Worm (Caenorhabditis elegans): ENCODE measurements around the gene Y66D12A.8.

Gene Y66D12A.8

ce11 chrIII:11588911-11589310 is 14.9 kb downstream of the Y66D12A.8 start, which contains the start of gene Y66D12A.3:
Y66D12A.3 (plus strand) TSS chrIII:11589211.
- TF ChIP-seq cog-1 (tag; optimal IDR thresholded peaks at IDR 0.05) (no peak), T22C8.4 (GFP tag; IDR thresholded peaks at IDR 0.05) (no peak), ref-1 (GFP tag; conservative IDR thresholded peaks at IDR 0.05) (no peak), klf-2 (GFP tag; conservative IDR thresholded peaks at IDR 0.05) (no peak), ztf-29 (GFP tag; IDR thresholded peaks at IDR 0.05) (no peak), tab-1 (GFP tag; IDR thresholded peaks at IDR 0.05) (no peak), med-1 (GFP tag; optimal IDR thresholded peaks at IDR 0.05; ENCODE audit: insufficient read depth) (no peak), ztf-23 (GFP tag; IDR thresholded peaks at IDR 0.05) (no peak), flt-1 (GFP tag; IDR thresholded peaks at IDR 0.05) (no peak)

- TF ChIP-seq cog-1 (tag; optimal IDR thresholded peaks at IDR 0.05) (no peak), ztf-29 (GFP tag; IDR thresholded peaks at IDR 0.05) (no peak), ref-1 (GFP tag; conservative IDR thresholded peaks at IDR 0.05) (no peak), flt-1 (GFP tag; IDR thresholded peaks at IDR 0.05) (no peak), klf-2 (GFP tag; conservative IDR thresholded peaks at IDR 0.05) (no peak), med-1 (GFP tag; optimal IDR thresholded peaks at IDR 0.05; ENCODE audit: insufficient read depth) (no peak), ztf-23 (GFP tag; IDR thresholded peaks at IDR 0.05) (no peak), tab-1 (GFP tag; IDR thresholded peaks at IDR 0.05) (no peak), T22C8.4 (GFP tag; IDR thresholded peaks at IDR 0.05) (no peak)
Observed at ce11 chrIII:11589311-11589710, 15.3 kb downstream of the Y66D12A.8 start.

- TF ChIP-seq med-1 (GFP tag; optimal IDR thresholded peaks at IDR 0.05; ENCODE audit: insufficient read depth) (no peak), T22C8.4 (GFP tag; IDR thresholded peaks at IDR 0.05) (no peak), cog-1 (tag; optimal IDR thresholded peaks at IDR 0.05) (no peak), ztf-29 (GFP tag; IDR thresholded peaks at IDR 0.05) (no peak), klf-2 (GFP tag; conservative IDR thresholded peaks at IDR 0.05) (no peak), flt-1 (GFP tag; IDR thresholded peaks at IDR 0.05) (no peak), tab-1 (GFP tag; IDR thresholded peaks at IDR 0.05) (no peak), ztf-23 (GFP tag; IDR thresholded peaks at IDR 0.05) (no peak), ref-1 (GFP tag; conservative IDR thresholded peaks at IDR 0.05) (no peak)
Observed at ce11 chrIII:11590255-11590654, 16.2 kb downstream of the Y66D12A.8 start.

- TF ChIP-seq T22C8.4 (GFP tag; IDR thresholded peaks at IDR 0.05) = peak; percentile 77
- no peak for TF ChIP-seq med-1 (GFP tag; optimal IDR thresholded peaks at IDR 0.05; ENCODE audit: insufficient read depth)
Observed at ce11 chrIII:11592096-11592495, 18.1 kb downstream of the Y66D12A.8 start.

ce11 chrIII:11607870-11608269 is 33.8 kb downstream of the Y66D12A.8 start, which contains the start of gene Y66D12A.1:
Y66D12A.1 (plus strand) TSS chrIII:11608170.
- TF ChIP-seq flt-1 (GFP tag; IDR thresholded peaks at IDR 0.05) = no peak
- TF ChIP-seq tab-1 (GFP tag; IDR thresholded peaks at IDR 0.05) = no peak
- TF ChIP-seq cog-1 (tag; optimal IDR thresholded peaks at IDR 0.05) = no peak
- TF ChIP-seq med-1 (GFP tag; optimal IDR thresholded peaks at IDR 0.05; ENCODE audit: insufficient read depth) = no peak
- no peak for TF ChIP-seq ztf-29 (GFP tag; IDR thresholded peaks at IDR 0.05)
- no peak for TF ChIP-seq ref-1 (GFP tag; conservative IDR thresholded peaks at IDR 0.05)
- TF ChIP-seq klf-2 (GFP tag; conservative IDR thresholded peaks at IDR 0.05) = no peak
- TF ChIP-seq ztf-23 (GFP tag; IDR thresholded peaks at IDR 0.05) = no peak
- TF ChIP-seq T22C8.4 (GFP tag; IDR thresholded peaks at IDR 0.05) = no peak

- TF ChIP-seq T22C8.4 (GFP tag; IDR thresholded peaks at IDR 0.05) = no peak
Observed at ce11 chrIII:11609568-11609967, 35.5 kb downstream of the Y66D12A.8 start, which contains the start of gene Y66D12A.30. Y66D12A.30 (plus strand) TSS chrIII:11609868.

ce11 chrIII:11611618-11612247 is 37.7 kb downstream of the Y66D12A.8 start:
- TF ChIP-seq tab-1 (GFP tag; IDR thresholded peaks at IDR 0.05) (no peak), ref-1 (GFP tag; conservative IDR thresholded peaks at IDR 0.05) (no peak), klf-2 (GFP tag; conservative IDR thresholded peaks at IDR 0.05) (no peak), flt-1 (GFP tag; IDR thresholded peaks at IDR 0.05) (no peak)

ce11 chrIII:11612371-11612770 is 38.4 kb downstream of the Y66D12A.8 start, which contains the start of the genes Y66A7A.9 and Y66A7A.4:
Y66A7A.9 (minus strand) TSS chrIII:11612471.
Y66A7A.4 (plus strand) TSS chrIII:11612607.
- TF ChIP-seq med-1 (GFP tag; optimal IDR thresholded peaks at IDR 0.05; ENCODE audit: insufficient read depth) = no peak

ce11 chrIII:11614325-11614724 is 40.3 kb downstream of the Y66D12A.8 start:
- TF ChIP-seq T22C8.4 (GFP tag; IDR thresholded peaks at IDR 0.05) = peak; percentile 99

- TF ChIP-seq ref-1 (GFP tag; conservative IDR thresholded peaks at IDR 0.05) = no peak
- TF ChIP-seq T22C8.4 (GFP tag; IDR thresholded peaks at IDR 0.05) = peak; percentile 99
Observed at ce11 chrIII:11614874-11615273, 40.9 kb downstream of the Y66D12A.8 start.

- no peak for TF ChIP-seq ztf-23 (GFP tag; IDR thresholded peaks at IDR 0.05)
- TF ChIP-seq cog-1 (tag; optimal IDR thresholded peaks at IDR 0.05) = no peak
- TF ChIP-seq ztf-29 (GFP tag; IDR thresholded peaks at IDR 0.05) = no peak
- no peak for TF ChIP-seq flt-1 (GFP tag; IDR thresholded peaks at IDR 0.05)
- no peak for TF ChIP-seq ref-1 (GFP tag; conservative IDR thresholded peaks at IDR 0.05)
- no peak for TF ChIP-seq klf-2 (GFP tag; conservative IDR thresholded peaks at IDR 0.05)
- TF ChIP-seq T22C8.4 (GFP tag; IDR thresholded peaks at IDR 0.05) = no peak
Observed at ce11 chrIII:11615802-11616201, 41.8 kb downstream of the Y66D12A.8 start.

Measured in whole organism, midembryonic.